Fruit fly (Drosophila melanogaster) whole organism, prepupa: ENCODE data around the gene NK7.1.

Experiments used
- Blimp-1 ChIP-seq: fragments of 200-800 bp; sonication (Bioruptor generic); optimal IDR thresholded peaks from 3 replicates; lab custom pipeline; 2017; ENCODE audit warnings: missing biosample characterization, missing genetic modification characterization, mild to moderate bottlenecking, moderate library complexity, missing genetic modification reagents
- CG10669 ChIP-seq: fragments of 200-800 bp; sonication (Bioruptor generic); optimal IDR thresholded peaks from 3 replicates; lab custom pipeline; 2018; ENCODE audit warnings: missing biosample characterization, mild to moderate bottlenecking, missing genetic modification characterization, moderate library complexity
- CG11294 ChIP-seq: fragments of 200-800 bp; sonication (Bioruptor generic); IDR thresholded peaks from 2 replicates; pipeline ENCODE4 v1.3.6; 2022; ENCODE audit warnings: missing biosample characterization, missing genetic modification characterization
- CG11762 ChIP-seq: fragments of 200-800 bp; sonication (Bioruptor generic); optimal IDR thresholded peaks from 3 replicates; lab custom pipeline; 2016; ENCODE audit warnings: missing biosample characterization, missing genetic modification characterization; ENCODE audit not compliant: insufficient read depth
- CG15336 ChIP-seq: fragments of 200-800 bp; sonication (Bioruptor generic); IDR thresholded peaks from 2 replicates; pipeline ENCODE4 v1.3.6; 2022; ENCODE audit warnings: missing biosample characterization, missing genetic modification characterization
- CG1621 ChIP-seq: fragments of 200-800 bp; sonication (Bioruptor generic); optimal IDR thresholded peaks from 3 replicates; lab custom pipeline; 2018; ENCODE audit warnings: missing biosample characterization, mild to moderate bottlenecking, missing genetic modification characterization
- CG16779 ChIP-seq: fragments of 200-800 bp; sonication (Bioruptor generic); optimal IDR thresholded peaks from 3 replicates; lab custom pipeline; 2017; ENCODE audit warnings: missing biosample characterization, mild to moderate bottlenecking, missing genetic modification characterization
- CG31627 ChIP-seq: fragments of 200-800 bp; sonication (Bioruptor generic); optimal IDR thresholded peaks from 3 replicates; lab custom pipeline; 2016; ENCODE audit warnings: missing biosample characterization, missing genetic modification characterization
- CG3919 ChIP-seq: fragments of 200-800 bp; sonication (Bioruptor generic); optimal IDR thresholded peaks from 3 replicates; lab custom pipeline; 2016; ENCODE audit warnings: missing biosample characterization, missing genetic modification characterization
- CG4318 ChIP-seq: fragments of 200-800 bp; sonication (Bioruptor generic); optimal IDR thresholded peaks from 3 replicates; lab custom pipeline; 2017; ENCODE audit warnings: missing biosample characterization, mild to moderate bottlenecking, missing genetic modification characterization
- CG6163 ChIP-seq: fragments of 200-800 bp; sonication (Bioruptor generic); IDR thresholded peaks from 3 replicates; pipeline ENCODE4 v1.3.6; 2022; ENCODE audit warnings: missing biosample characterization, missing genetic modification characterization
- CG6276 ChIP-seq: fragments of 200-800 bp; sonication (Bioruptor generic); optimal IDR thresholded peaks from 2 replicates; lab custom pipeline; 2017; ENCODE audit warnings: missing biosample characterization, mild to moderate bottlenecking, missing genetic modification characterization
- CG6792 ChIP-seq: fragments of 200-800 bp; sonication (Bioruptor generic); optimal IDR thresholded peaks from 3 replicates; lab custom pipeline; 2016; ENCODE audit warnings: missing biosample characterization, missing genetic modification characterization
- CG6854 ChIP-seq: fragments of 200-800 bp; sonication (Bioruptor generic); optimal IDR thresholded peaks from 2 replicates; lab custom pipeline; 2017; ENCODE audit warnings: missing biosample characterization, mild to moderate bottlenecking, missing genetic modification characterization
- CG7368 ChIP-seq: fragments of 200-800 bp; sonication (Bioruptor generic); optimal IDR thresholded peaks from 3 replicates; lab custom pipeline; 2016; ENCODE audit warnings: missing biosample characterization, missing genetic modification characterization
- CG8119 ChIP-seq: fragments of 200-800 bp; sonication (Bioruptor generic); IDR thresholded peaks from 3 replicates; pipeline ENCODE4 v1.3.6; 2022; ENCODE audit warnings: missing biosample characterization, missing genetic modification characterization
- CG8319 ChIP-seq: fragments of 200-800 bp; sonication (Bioruptor generic); optimal IDR thresholded peaks from 3 replicates; lab custom pipeline; 2016; ENCODE audit warnings: missing biosample characterization, missing genetic modification characterization
- CG8632 ChIP-seq: fragments of 200-800 bp; sonication (Bioruptor generic); optimal IDR thresholded peaks from 3 replicates; lab custom pipeline; 2016; ENCODE audit warnings: missing biosample characterization, missing genetic modification characterization
- Eip78C ChIP-seq: fragments of 200-800 bp; sonication (Bioruptor generic); peaks from one replicate; lab custom pipeline; 2016; ENCODE audit warnings: missing biosample characterization, missing genetic modification characterization
- Eip93F ChIP-seq: fragments of 200-800 bp; sonication (Bioruptor generic); optimal IDR thresholded peaks from 2 replicates; lab custom pipeline; 2016; ENCODE audit warnings: missing biosample characterization, mild to moderate bottlenecking, missing genetic modification characterization
- Ets21C ChIP-seq: fragments of 200-800 bp; sonication (Bioruptor generic); optimal IDR thresholded peaks from 3 replicates; lab custom pipeline; 2016; ENCODE audit warnings: missing biosample characterization, missing genetic modification characterization
- Gug ChIP-seq: fragments of 200-800 bp; sonication (Bioruptor generic); IDR thresholded peaks from 2 replicates; pipeline ENCODE4 v1.3.6; 2022; ENCODE audit warnings: missing biosample characterization, missing genetic modification characterization
- Hr38 ChIP-seq: sonication (Bioruptor generic); optimal IDR thresholded peaks from 2 replicates; lab custom pipeline; 2016; ENCODE audit warnings: missing biosample characterization, missing genetic modification characterization
- Hr4 ChIP-seq: fragments of 200-800 bp; sonication (Bioruptor generic); optimal IDR thresholded peaks from 3 replicates; lab custom pipeline; 2016; ENCODE audit warnings: missing biosample characterization, missing genetic modification characterization
- Lpt ChIP-seq: fragments of 200-800 bp; sonication (Bioruptor generic); optimal IDR thresholded peaks from 3 replicates; lab custom pipeline; 2016; ENCODE audit warnings: missing biosample characterization, missing genetic modification characterization
- Met ChIP-seq: fragments of 200-800 bp; sonication (Bioruptor generic); optimal IDR thresholded peaks from 3 replicates; lab custom pipeline; 2016; ENCODE audit warnings: missing biosample characterization, missing genetic modification characterization
- Sox102F ChIP-seq: fragments of 200-800 bp; sonication (Bioruptor generic); optimal IDR thresholded peaks from 2 replicates; lab custom pipeline; 2016; ENCODE audit warnings: missing biosample characterization, mild to moderate bottlenecking, missing genetic modification characterization
- Sox14 ChIP-seq: fragments of 200-800 bp; sonication (Bioruptor generic); optimal IDR thresholded peaks from 3 replicates; lab custom pipeline; 2016; ENCODE audit warnings: missing biosample characterization, missing genetic modification characterization
- Sox15 ChIP-seq: fragments of 200-800 bp; sonication (Bioruptor generic); optimal IDR thresholded peaks from 3 replicates; lab custom pipeline; 2016; ENCODE audit warnings: missing biosample characterization, missing genetic modification characterization
- achi ChIP-seq: fragments of 200-800 bp; sonication (Bioruptor generic); optimal IDR thresholded peaks from 3 replicates; lab custom pipeline; 2016; ENCODE audit warnings: missing biosample characterization, missing genetic modification characterization
- cyc ChIP-seq: fragments of 200-800 bp; sonication (Bioruptor generic); optimal IDR thresholded peaks from 3 replicates; lab custom pipeline; 2016; ENCODE audit warnings: missing biosample characterization, missing genetic modification characterization
- dsx ChIP-seq: fragments of 200-800 bp; optimal IDR thresholded peaks from 3 replicates; lab custom pipeline; 2019; ENCODE audit warnings: missing biosample characterization, mild to moderate bottlenecking, missing genetic modification characterization, moderate library complexity; ENCODE audit not compliant: poor library complexity, severe bottlenecking
- eg ChIP-seq: fragments of 200-800 bp; sonication (Bioruptor generic); IDR thresholded peaks from 3 replicates; pipeline ENCODE4 v1.3.6; 2022; ENCODE audit warnings: missing biosample characterization, missing genetic modification characterization
- esn ChIP-seq: fragments of 200-800 bp; sonication (Bioruptor generic); optimal IDR thresholded peaks from 2 replicates; lab custom pipeline; 2016; ENCODE audit warnings: missing biosample characterization, mild to moderate bottlenecking, missing genetic modification characterization, moderate library complexity
- fd85E ChIP-seq: fragments of 200-800 bp; sonication (Bioruptor generic); optimal IDR thresholded peaks from 3 replicates; lab custom pipeline; 2016; ENCODE audit warnings: missing biosample characterization, missing genetic modification characterization
- fkh ChIP-seq: fragments of 200-800 bp; sonication (Bioruptor generic); optimal IDR thresholded peaks from 3 replicates; lab custom pipeline; 2017; ENCODE audit warnings: missing biosample characterization, mild to moderate bottlenecking, missing genetic modification characterization, moderate library complexity
- lz ChIP-seq: fragments of 200-800 bp; sonication (Bioruptor generic); optimal IDR thresholded peaks from 3 replicates; lab custom pipeline; 2016; ENCODE audit warnings: missing biosample characterization, missing genetic modification characterization
- net ChIP-seq: fragments of 200-800 bp; sonication (Bioruptor generic); optimal IDR thresholded peaks from 3 replicates; lab custom pipeline; 2016; ENCODE audit warnings: missing biosample characterization, missing genetic modification characterization
- spab ChIP-seq: fragments of 200-800 bp; sonication (Bioruptor generic); optimal IDR thresholded peaks from 2 replicates; lab custom pipeline; 2017; ENCODE audit warnings: missing biosample characterization, mild to moderate bottlenecking, missing genetic modification characterization, missing genetic modification reagents
- ss ChIP-seq, 2 experiments: fragments of 200-800 bp; sonication (Bioruptor generic); optimal IDR thresholded peaks; 2 replicates in 1 of 2; 3 replicates in 1 of 2; lab custom pipeline; 2017 to 2018; ENCODE audit warnings: mild to moderate bottlenecking in 2 of 2, missing biosample characterization in 2 of 2, missing genetic modification characterization in 2 of 2, moderate library complexity in 1 of 2
- svp ChIP-seq: fragments of 200-800 bp; sonication (Bioruptor generic); peaks from one replicate; lab custom pipeline; 2016; ENCODE audit warnings: missing biosample characterization, missing genetic modification characterization
- vri ChIP-seq: fragments of 200-800 bp; sonication (Bioruptor generic); optimal IDR thresholded peaks from 3 replicates; lab custom pipeline; 2016; ENCODE audit warnings: missing biosample characterization, mild to moderate bottlenecking, missing genetic modification characterization

NK7.1 gene

dm6 chr3R:14366882-14367281, 5.9 kb downstream of the NK7.1 start:
- TF ChIP-seq svp (GFP tag; lab: Kevin White, UChicago), result peak; percentile 34
- TF ChIP-seq Hr38 (GFP tag; lab: Kevin White, UChicago), result no peak

dm6 chr3R:14365918-14366317, 6.8 kb downstream of the NK7.1 start:
- no peak for TF ChIP-seq Sox15
- peak; percentile 56 for TF ChIP-seq fkh

- TF ChIP-seq spab (GFP tag; lab: Kevin White, UChicago) (no peak), eg (GFP tag; lab: Robert Waterston, UW) (0 out of 3 replicates have a peak, but pooled peaks have one; percentile 24), ss (GFP tag; optimal IDR thresholded peaks at IDR 0.05; lab: Kevin White, UChicago) (peak in 1 of 2 experiments; percentile 47), Gug (0 out of 2 replicates have a peak, but pooled peaks have one; percentile 10), CG6163 (GFP tag; lab: Robert Waterston, UW) (0 out of 3 replicates have a peak, but pooled peaks have one; percentile 23), CG1621 (tag; lab: Kevin White, UChicago) (no peak)
These were observed 8.6 kb downstream of the NK7.1 start for dm6 chr3R:14364156-14364555.

- TF ChIP-seq CG6854 (GFP tag; lab: Kevin White, UChicago), result peak; percentile 81
- no peak for TF ChIP-seq CG16779 (tag; lab: Kevin White, UChicago)
- TF ChIP-seq Eip78C (GFP tag; lab: Kevin White, UChicago), result peak; percentile 24
- TF ChIP-seq Blimp-1 (GFP tag; lab: Kevin White, UChicago), result peak; percentile 9
- TF ChIP-seq ss (GFP tag; optimal IDR thresholded peaks at IDR 0.05; lab: Kevin White, UChicago), result peak; percentile 35 to 77
- peak; percentile 7 for TF ChIP-seq Met (GFP tag; lab: Kevin White, UChicago)
- TF ChIP-seq CG31627 (GFP tag; lab: Kevin White, UChicago), result no peak
- TF ChIP-seq CG7368 (GFP tag; lab: Kevin White, UChicago), result peak; percentile 21
These were observed 9.6 kb downstream of the NK7.1 start for dm6 chr3R:14363172-14363571.

- peak; percentile 75 for TF ChIP-seq vri
- TF ChIP-seq Hr38 (GFP tag; lab: Kevin White, UChicago), result no peak
- peak; percentile 56 for TF ChIP-seq CG3919
- TF ChIP-seq CG11294 (GFP tag; lab: Robert Waterston, UW), result no peak
- TF ChIP-seq CG8319 (GFP tag; lab: Kevin White, UChicago), result no peak
- TF ChIP-seq Sox14 (GFP tag; lab: Kevin White, UChicago), result peak; percentile 65
- peak; percentile 83 for TF ChIP-seq fkh
- TF ChIP-seq lz (GFP tag; lab: Kevin White, UChicago), result no peak
- TF ChIP-seq esn (GFP tag; lab: Kevin White, UChicago), result peak; percentile 63
- 0 out of 2 replicates have a peak, but pooled peaks have one; percentile 8 for TF ChIP-seq CG15336 (GFP tag; lab: Robert Waterston, UW)
- no peak for TF ChIP-seq CG8119
- no peak for TF ChIP-seq net (GFP tag; lab: Kevin White, UChicago)
- TF ChIP-seq CG6276 (GFP tag; lab: Kevin White, UChicago), result no peak
- no peak for TF ChIP-seq Lpt (GFP tag; lab: Kevin White, UChicago)
- peak; percentile 24 for TF ChIP-seq cyc (GFP tag; lab: Kevin White, UChicago)
- peak; percentile 19 for TF ChIP-seq CG6792 (GFP tag; lab: Kevin White, UChicago)
- TF ChIP-seq CG10669 (GFP tag; lab: Kevin White, UChicago), result no peak
- TF ChIP-seq CG11762, result no peak
- no peak for TF ChIP-seq Ets21C (GFP tag; lab: Kevin White, UChicago)
- peak; percentile 24 for TF ChIP-seq CG31627 (GFP tag; lab: Kevin White, UChicago)
- no peak for TF ChIP-seq Sox15
- TF ChIP-seq achi (GFP tag; lab: Kevin White, UChicago), result no peak
- peak; percentile 58; the same call in 2 of the 3 replicates for TF ChIP-seq CG6163 (GFP tag; lab: Robert Waterston, UW)
- no peak for TF ChIP-seq fd85E (GFP tag; lab: Kevin White, UChicago)
- TF ChIP-seq spab (GFP tag; lab: Kevin White, UChicago), result no peak
- no peak for TF ChIP-seq dsx (GFP tag; lab: Kevin White, UChicago)
- no peak for TF ChIP-seq CG4318
- no peak for TF ChIP-seq Eip93F (GFP tag; lab: Kevin White, UChicago)
- TF ChIP-seq Hr4 (GFP tag; lab: Kevin White, UChicago), result no peak
- TF ChIP-seq ss (GFP tag; optimal IDR thresholded peaks at IDR 0.05; lab: Kevin White, UChicago), result no peak
- peak; percentile 52 for TF ChIP-seq Sox102F (GFP tag; lab: Kevin White, UChicago)
- no peak for TF ChIP-seq CG8632 (GFP tag; lab: Kevin White, UChicago)
- no peak for TF ChIP-seq Blimp-1 (GFP tag; lab: Kevin White, UChicago)
These were observed 11.0 kb downstream of the NK7.1 start, which contains the start of gene Dnaaf5 for dm6 chr3R:14361741-14362232. Dnaaf5 (minus strand) TSS chr3R:14361786.
